Worm (Caenorhabditis elegans): ENCODE data around the gene R08B4.3.

DNA sequence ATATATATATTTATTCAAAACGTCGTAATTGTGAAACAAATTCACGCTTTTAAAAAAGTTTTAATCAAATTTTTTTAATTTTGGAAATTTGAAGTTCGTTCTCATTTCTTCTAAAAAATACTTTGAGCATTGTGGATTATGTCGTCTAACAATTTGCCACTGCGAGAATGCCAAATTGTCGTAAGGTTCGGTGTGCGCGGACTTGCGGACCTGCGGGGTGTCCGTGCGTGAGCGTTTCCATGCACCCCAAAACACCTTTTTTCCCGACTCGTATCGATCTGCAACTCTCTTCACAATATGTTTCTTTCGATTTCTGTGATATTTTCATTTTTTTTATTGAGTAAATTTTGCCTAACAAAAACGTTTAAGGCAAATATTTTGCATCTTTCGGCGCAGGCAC lies 48.1 kb downstream of the R08B4.3 start:
- peak; percentile 29 for TF ChIP-seq hmg-4 (GFP tag; optimal IDR thresholded peaks at IDR 0.05)
- no peak for TF ChIP-seq ama-1 (optimal IDR thresholded peaks at IDR 0.05)
- no peak for TF ChIP-seq hmbx-1 (tag; optimal IDR thresholded peaks at IDR 0.05)
- no peak for TF ChIP-seq sea-1 (GFP tag; conservative IDR thresholded peaks at IDR 0.05)
- no peak for TF ChIP-seq hnd-1 (tag; optimal IDR thresholded peaks at IDR 0.05)
- TF ChIP-seq F13C5.2 (tag; optimal IDR thresholded peaks at IDR 0.05), result no peak
- TF ChIP-seq aly-1 (tag; optimal IDR thresholded peaks at IDR 0.05), result no peak
- TF ChIP-seq ceh-36 (tag; optimal IDR thresholded peaks at IDR 0.05), result no peak
